Worm (Caenorhabditis elegans) whole organism, L1 larva: Measurements from ENCODE around the gene nra-3.
A peak's percentile ranks its signal among the peaks of the same experiment; 100 is the strongest.

Source experiments
- C16A3.4 ChIP-seq: fragments of 150-350 bp; optimal IDR thresholded peaks from 2 replicates; lab custom pipeline; 2014; ENCODE audit warnings: missing biosample characterization, missing genetic modification characterization
- aha-1 ChIP-seq: fragments of 150-350 bp; optimal IDR thresholded peaks from 2 replicates; lab custom pipeline; 2014; ENCODE audit warnings: missing biosample characterization, missing genetic modification characterization
- alr-1 ChIP-seq: fragments of 200-800 bp; sonication (Bioruptor generic); optimal IDR thresholded peaks from 2 replicates; lab custom pipeline; 2018; ENCODE audit warnings: borderline replicate concordance, mild to moderate bottlenecking, missing genetic modification characterization, missing compliant biosample characterization
- blmp-1 ChIP-seq: fragments of 150-350 bp; optimal IDR thresholded peaks from 2 replicates; lab custom pipeline; 2014; ENCODE audit warnings: missing biosample characterization, missing genetic modification characterization
- ceh-63 ChIP-seq: fragments of 200-800 bp; sonication (Bioruptor generic); optimal IDR thresholded peaks from 2 replicates; lab custom pipeline; 2018; ENCODE audit warnings: mild to moderate bottlenecking, missing genetic modification characterization, missing compliant biosample characterization
- ceh-8 ChIP-seq: fragments of 200-800 bp; sonication (Bioruptor generic); optimal IDR thresholded peaks from 2 replicates; lab custom pipeline; 2018; ENCODE audit warnings: mild to moderate bottlenecking, missing genetic modification characterization, moderate library complexity, missing compliant biosample characterization
- ceh-82 ChIP-seq, 3 experiments: fragments of 150-350 bp in 1 of 3; sonication (generic microtip) in 2 of 3; optimal IDR thresholded peaks; 2 replicates each; lab custom pipeline; 2014 to 2017; ENCODE audit warnings: missing biosample characterization in 3 of 3, missing genetic modification characterization in 3 of 3
- ceh-88 ChIP-seq: fragments of 200-800 bp; sonication (Bioruptor generic); IDR thresholded peaks from 2 replicates; pipeline ENCODE4 v1.3.6; 2022; ENCODE audit warnings: missing genetic modification characterization, missing compliant biosample characterization
- ceh-90 ChIP-seq: sonication (generic microtip); optimal IDR thresholded peaks from 2 replicates; lab custom pipeline; 2016; ENCODE audit warnings: missing genetic modification characterization, missing compliant biosample characterization
- dpl-1 ChIP-seq, 3 experiments: fragments of 150-350 bp in 2 of 3; sonication (generic microtip) in 1 of 3; optimal IDR thresholded peaks; 2 replicates each; lab custom pipeline; 2014 to 2017; ENCODE audit warnings: missing biosample characterization in 3 of 3, missing genetic modification characterization in 3 of 3, missing genetic modification reagents in 3 of 3
- dsc-1 ChIP-seq: sonication (generic microtip); optimal IDR thresholded peaks from 2 replicates; lab custom pipeline; 2016; ENCODE audit warnings: mild to moderate bottlenecking, missing genetic modification characterization, missing compliant biosample characterization
- efl-1 ChIP-seq, 4 experiments: fragments of 150-350 bp; optimal IDR thresholded peaks in 3 of 4; peaks in 1 of 4; 1 replicate in 1 of 4; 2 replicates in 3 of 4; lab custom pipeline; 2014; ENCODE audit warnings: missing biosample characterization in 2 of 4, missing genetic modification characterization in 2 of 4, missing genetic modification reagents in 2 of 4
- egl-13 ChIP-seq: sonication (generic microtip); optimal IDR thresholded peaks from 2 replicates; lab custom pipeline; 2016; ENCODE audit warnings: missing genotype, missing genetic modification reagents, missing genetic modification characterization, missing compliant biosample characterization
- egl-27 ChIP-seq, 2 experiments: fragments of 150-350 bp in 1 of 2; sonication (generic microtip); optimal IDR thresholded peaks; 3 replicates each; lab custom pipeline; 2017 to 2018; ENCODE audit warnings: missing biosample characterization in 2 of 2, missing genetic modification characterization in 2 of 2, missing genetic modification reagents in 2 of 2
- fkh-8 ChIP-seq: sonication (generic microtip); optimal IDR thresholded peaks from 2 replicates; lab custom pipeline; 2016; ENCODE audit warnings: mild to moderate bottlenecking, missing genetic modification characterization, missing compliant biosample characterization
- grh-1 ChIP-seq: fragments of 200-800 bp; sonication (Bioruptor generic); IDR thresholded peaks from 2 replicates; pipeline ENCODE4 v1.3.6; 2022; ENCODE audit warnings: missing genetic modification reagents, missing genetic modification characterization, missing compliant biosample characterization
- irx-1 ChIP-seq: sonication (generic microtip); optimal IDR thresholded peaks from 2 replicates; lab custom pipeline; 2016; ENCODE audit warnings: missing genetic modification characterization, missing compliant biosample characterization
- isw-1 ChIP-seq: fragments of 200-800 bp; sonication (Bioruptor generic); IDR thresholded peaks from 2 replicates; pipeline ENCODE4 v1.3.6; 2022; ENCODE audit warnings: missing genetic modification characterization, missing compliant biosample characterization
- jun-1 ChIP-seq: fragments of 150-350 bp; optimal IDR thresholded peaks from 2 replicates; lab custom pipeline; 2014; ENCODE audit warnings: missing biosample characterization, missing genetic modification reagents, missing genetic modification characterization
- lin-14 ChIP-seq: fragments of 200-800 bp; sonication (Bioruptor generic); optimal IDR thresholded peaks from 2 replicates; lab custom pipeline; 2018; ENCODE audit warnings: mild to moderate bottlenecking, missing genetic modification characterization, moderate library complexity, missing compliant biosample characterization
- lin-35 ChIP-seq, 2 experiments: fragments of 150-350 bp; optimal IDR thresholded peaks; 2 replicates each; lab custom pipeline; 2014; ENCODE audit warnings: missing biosample characterization in 2 of 2, missing genetic modification characterization in 2 of 2, missing genetic modification reagents in 2 of 2
- lir-3 ChIP-seq: sonication (generic microtip); optimal IDR thresholded peaks from 2 replicates; lab custom pipeline; 2016; ENCODE audit warnings: mild to moderate bottlenecking, missing genetic modification characterization, moderate library complexity, missing compliant biosample characterization; ENCODE audit not compliant: poor library complexity
- lsy-2 ChIP-seq, 2 experiments: fragments of 150-350 bp; optimal IDR thresholded peaks; 2 replicates each; lab custom pipeline; 2014; ENCODE audit warnings: missing biosample characterization in 2 of 2, missing genetic modification characterization in 2 of 2
- mab-9 ChIP-seq: fragments of 200-800 bp; sonication (Bioruptor generic); IDR thresholded peaks from 2 replicates; pipeline ENCODE4 v1.3.6; 2022; ENCODE audit warnings: missing genetic modification reagents, missing genetic modification characterization, missing compliant biosample characterization
- mep-1 ChIP-seq: fragments of 150-350 bp; optimal IDR thresholded peaks from 2 replicates; lab custom pipeline; 2014; ENCODE audit warnings: missing biosample characterization, missing genetic modification characterization
- nhr-11 ChIP-seq: fragments of 150-350 bp; optimal IDR thresholded peaks from 2 replicates; lab custom pipeline; 2014; ENCODE audit warnings: missing biosample characterization, missing genetic modification characterization
- nhr-19 ChIP-seq: fragments of 200-800 bp; sonication (Bioruptor generic); conservative IDR thresholded peaks from 2 replicates; pipeline ENCODE4 v1.3.6; 2022; ENCODE audit warnings: missing genetic modification characterization, missing compliant biosample characterization
- nhr-20 ChIP-seq: sonication (generic microtip); optimal IDR thresholded peaks from 2 replicates; lab custom pipeline; 2016; ENCODE audit warnings: mild to moderate bottlenecking, missing genetic modification characterization, missing compliant biosample characterization
- nhr-237 ChIP-seq: fragments of 150-350 bp; optimal IDR thresholded peaks from 2 replicates; lab custom pipeline; 2014; ENCODE audit warnings: missing biosample characterization, missing genetic modification characterization
- nhr-47 ChIP-seq: sonication (generic microtip); optimal IDR thresholded peaks from 2 replicates; lab custom pipeline; 2016; ENCODE audit warnings: mild to moderate bottlenecking, missing genetic modification characterization, moderate library complexity, missing compliant biosample characterization
- nhr-71 ChIP-seq: sonication (generic microtip); optimal IDR thresholded peaks from 2 replicates; lab custom pipeline; 2016; ENCODE audit warnings: mild to moderate bottlenecking, missing genetic modification characterization, moderate library complexity, missing compliant biosample characterization
- nhr-85 ChIP-seq: sonication (generic microtip); peaks from one replicate; lab custom pipeline; 2016; ENCODE audit warnings: missing genetic modification characterization, inconsistent platforms, missing compliant biosample characterization
- nhr-90 ChIP-seq: sonication (generic microtip); optimal IDR thresholded peaks from 2 replicates; lab custom pipeline; 2016; ENCODE audit warnings: mild to moderate bottlenecking, missing genetic modification characterization, missing compliant biosample characterization; ENCODE audit not compliant: poor library complexity
- pax-3 ChIP-seq: fragments of 200-800 bp; sonication (Bioruptor generic); optimal IDR thresholded peaks from 2 replicates; lab custom pipeline; 2018; ENCODE audit warnings: mild to moderate bottlenecking, missing genetic modification characterization, moderate library complexity, missing compliant biosample characterization
- rnt-1 ChIP-seq: sonication (generic microtip); optimal IDR thresholded peaks from 2 replicates; lab custom pipeline; 2016; ENCODE audit warnings: mild to moderate bottlenecking, missing genetic modification characterization, moderate library complexity, missing compliant biosample characterization
- snu-23 ChIP-seq: sonication (generic microtip); optimal IDR thresholded peaks from 2 replicates; lab custom pipeline; 2016; ENCODE audit warnings: missing genetic modification characterization, missing compliant biosample characterization
- sox-4 ChIP-seq: sonication (generic microtip); optimal IDR thresholded peaks from 2 replicates; lab custom pipeline; 2016; ENCODE audit warnings: missing genetic modification characterization, missing compliant biosample characterization
- sptf-1 ChIP-seq: fragments of 150-350 bp; optimal IDR thresholded peaks from 2 replicates; lab custom pipeline; 2014; ENCODE audit warnings: missing biosample characterization, missing genetic modification characterization
- swsn-7 ChIP-seq: sonication (generic microtip); optimal IDR thresholded peaks from 2 replicates; lab custom pipeline; 2016; ENCODE audit warnings: missing genetic modification characterization, missing compliant biosample characterization
- tlp-1 ChIP-seq: fragments of 150-350 bp; optimal IDR thresholded peaks from 2 replicates; lab custom pipeline; 2014; ENCODE audit warnings: missing biosample characterization, missing genetic modification characterization
- unc-30 ChIP-seq: sonication (generic microtip); optimal IDR thresholded peaks from 2 replicates; lab custom pipeline; 2017; ENCODE audit warnings: missing biosample characterization, missing genetic modification characterization
- unc-86 ChIP-seq: sonication (generic microtip); optimal IDR thresholded peaks from 2 replicates; lab custom pipeline; 2016; ENCODE audit warnings: missing genetic modification characterization, missing compliant biosample characterization
- vab-15 ChIP-seq: sonication (generic microtip); optimal IDR thresholded peaks from 2 replicates; lab custom pipeline; 2017; ENCODE audit warnings: missing genotype, mild to moderate bottlenecking, missing genetic modification characterization, missing compliant biosample characterization
- xbp-1 ChIP-seq: sonication (generic microtip); optimal IDR thresholded peaks from 2 replicates; lab custom pipeline; 2016; ENCODE audit warnings: missing genetic modification characterization, missing compliant biosample characterization
- zip-4 ChIP-seq: fragments of 200-800 bp; sonication (Bioruptor generic); optimal IDR thresholded peaks from 2 replicates; lab custom pipeline; 2018; ENCODE audit warnings: mild to moderate bottlenecking, missing genetic modification characterization, moderate library complexity, missing compliant biosample characterization

Gene nra-3

ce11 chrX:9957449-9957848 is 26.2 kb upstream of the nra-3 start (continued):
- no peak for TF ChIP-seq blmp-1 (tag; lab: Kevin White, UChicago)
- no peak for TF ChIP-seq lir-3 (tag; lab: Kevin White, UChicago)
- peak; percentile 47 for TF ChIP-seq nhr-47 (tag; lab: Kevin White, UChicago)
- no peak for TF ChIP-seq alr-1 (tag; lab: Kevin White, UChicago)
- peak; percentile 35 for TF ChIP-seq dsc-1 (tag; lab: Kevin White, UChicago)
- no peak for TF ChIP-seq lin-14 (GFP tag; lab: Kevin White, UChicago)
- TF ChIP-seq swsn-7 (tag; lab: Kevin White, UChicago) = no peak
- TF ChIP-seq mep-1 (tag; lab: Kevin White, UChicago) = no peak
- TF ChIP-seq, all 84 proteins: peak for 6

DNA sequence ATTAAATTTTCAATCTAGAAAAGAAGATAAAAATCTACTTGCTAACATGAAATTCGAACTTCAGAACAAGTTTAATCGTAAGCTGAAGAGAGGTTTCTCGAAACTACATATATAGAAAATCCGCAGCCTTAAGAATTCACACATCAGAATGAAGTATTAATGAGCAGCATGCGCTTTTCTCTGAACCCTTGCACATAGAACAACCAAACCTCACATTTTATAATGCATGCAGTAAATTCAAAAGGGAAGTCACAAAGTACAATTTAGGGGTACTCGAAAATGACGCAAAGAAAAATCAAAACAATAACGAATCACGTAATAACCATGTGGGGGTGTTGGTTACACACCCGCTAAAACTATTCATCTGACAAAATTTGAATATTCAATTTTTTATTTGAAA is 25.3 kb upstream of the nra-3 start:
- TF ChIP-seq egl-13 (tag; lab: Kevin White, UChicago) (peak; percentile 42), nhr-85 (tag; lab: Kevin White, UChicago) (peak; percentile 45), unc-86 (tag; lab: Kevin White, UChicago) (peak; percentile 87), nhr-71 (tag; lab: Kevin White, UChicago) (peak; percentile 82), nhr-47 (tag; lab: Kevin White, UChicago) (peak; percentile 57), lin-14 (GFP tag; lab: Kevin White, UChicago) (peak; percentile 57), dsc-1 (tag; lab: Kevin White, UChicago) (peak; percentile 47), nhr-19 (peak; percentile 88), snu-23 (GFP tag; lab: Kevin White, UChicago) (peak; percentile 5), lsy-2 (tag; optimal IDR thresholded peaks at IDR 0.05; lab: Kevin White, UChicago) (peak in 1 of 2 experiments; percentile 13), nhr-20 (tag; lab: Kevin White, UChicago) (peak; percentile 1), fkh-8 (tag; lab: Kevin White, UChicago) (peak; percentile 89), isw-1 (peak; percentile 17; the same call in 1 of the 2 replicates), pax-3 (peak; percentile 35), sox-4 (tag; lab: Kevin White, UChicago) (peak; percentile 55)

ce11 chrX:9956052-9956451 is 24.8 kb upstream of the nra-3 start:
- TF ChIP-seq sptf-1 (tag; lab: Kevin White, UChicago) (no peak), pax-3 (no peak), ceh-88 (GFP tag; lab: Robert Waterston, UW) (no peak), dpl-1 (GFP tag; optimal IDR thresholded peaks at IDR 0.05; lab: Kevin White, UChicago) (no peak), aha-1 (tag; lab: Kevin White, UChicago) (no peak), nhr-90 (tag; lab: Kevin White, UChicago) (no peak), nhr-71 (tag; lab: Kevin White, UChicago) (no peak), zip-4 (GFP tag; lab: Kevin White, UChicago) (no peak), lsy-2 (tag; optimal IDR thresholded peaks at IDR 0.05; lab: Kevin White, UChicago) (no peak), unc-30 (tag; lab: Kevin White, UChicago) (no peak), ceh-82 (tag; optimal IDR thresholded peaks at IDR 0.05; lab: Kevin White, UChicago) (no peak), C16A3.4 (no peak), nhr-11 (no peak), ceh-8 (GFP tag; lab: Kevin White, UChicago) (no peak)

ce11 chrX:9954483-9955041 is 23.3 kb upstream of the nra-3 start, which contains the start of gene cysl-1:
Gene cysl-1, minus strand, starts transcription at chrX:9954533.
- TF ChIP-seq lin-35 (GFP tag; optimal IDR thresholded peaks at IDR 0.05; lab: Kevin White, UChicago) (no peak), xbp-1 (tag; lab: Kevin White, UChicago) (no peak), nhr-71 (tag; lab: Kevin White, UChicago) (peak; percentile 23), ceh-63 (GFP tag; lab: Kevin White, UChicago) (no peak), egl-27 (tag; optimal IDR thresholded peaks at IDR 0.05; lab: Kevin White, UChicago) (no peak), tlp-1 (tag; lab: Kevin White, UChicago) (no peak), mep-1 (tag; lab: Kevin White, UChicago) (no peak), nhr-20 (tag; lab: Kevin White, UChicago) (no peak), nhr-47 (tag; lab: Kevin White, UChicago) (no peak), ceh-90 (tag; lab: Kevin White, UChicago) (no peak), efl-1 (optimal IDR thresholded peaks at IDR 0.05; lab: Kevin White, UChicago) (no peak), efl-1 (GFP tag; optimal IDR thresholded peaks at IDR 0.05 in 1 of 2; lab: Kevin White, UChicago) (no peak), snu-23 (GFP tag; lab: Kevin White, UChicago) (no peak), vab-15 (tag; lab: Kevin White, UChicago) (no peak), nhr-237 (tag; lab: Kevin White, UChicago) (no peak), jun-1 (no peak), grh-1 (GFP tag; lab: Robert Waterston, UW) (no peak), mab-9 (no peak), rnt-1 (tag; lab: Kevin White, UChicago) (peak; percentile 8), irx-1 (tag; lab: Kevin White, UChicago) (no peak)
